Worm (Caenorhabditis elegans): ENCODE results near the gene T08D10.4.

T08D10.4 gene

DNA sequence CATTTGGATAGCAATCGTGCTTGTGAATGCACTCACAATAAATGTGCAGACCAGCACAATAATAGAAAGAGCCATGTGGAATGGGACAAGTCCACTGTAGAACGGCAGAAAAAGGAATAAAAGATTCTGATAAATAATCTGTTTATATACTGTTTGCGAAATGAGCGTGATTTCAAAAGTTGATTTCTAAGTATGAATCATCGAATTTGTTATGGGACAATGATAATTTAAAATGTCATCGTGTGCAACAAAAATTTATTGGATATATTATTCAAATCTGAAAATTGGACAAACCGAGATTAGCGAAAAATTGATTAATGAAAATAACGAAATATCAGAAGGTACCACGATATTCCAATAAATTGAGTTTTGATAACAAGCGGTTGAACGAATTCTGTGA is 14.3 kb downstream of the T08D10.4 start, which contains the start of gene F55G7.5:
TSS of gene F55G7.5 (minus strand) at position 101 of the 400 bp plus-strand sequence.
- TF ChIP-seq nhr-11 (tag; optimal IDR thresholded peaks at IDR 0.05) (no peak), pros-1 (tag; optimal IDR thresholded peaks at IDR 0.05) (no peak), K09A11.1 (tag; optimal IDR thresholded peaks at IDR 0.05; ENCODE audit: insufficient read depth) (no peak), ref-2 (tag; optimal IDR thresholded peaks at IDR 0.05) (no peak), ama-1 (optimal IDR thresholded peaks at IDR 0.05) (no peak), pqm-1 (tag; optimal IDR thresholded peaks at IDR 0.05) (no peak), hlh-13 (GFP tag; optimal IDR thresholded peaks at IDR 0.05) (no peak), K02D7.2 (tag; optimal IDR thresholded peaks at IDR 0.05) (no peak), che-1 (tag; optimal IDR thresholded peaks at IDR 0.05) (no peak), sox-4 (tag; optimal IDR thresholded peaks at IDR 0.05) (no peak), ceh-22 (tag; optimal IDR thresholded peaks at IDR 0.05) (no peak), pax-1 (tag; optimal IDR thresholded peaks at IDR 0.05) (no peak), rnt-1 (tag; optimal IDR thresholded peaks at IDR 0.05) (no peak)

- TF ChIP-seq pax-1 (tag; optimal IDR thresholded peaks at IDR 0.05) (peak; percentile 92), ceh-19 (GFP tag; optimal IDR thresholded peaks at IDR 0.05) (peak; percentile 53), ceh-24 (tag; optimal IDR thresholded peaks at IDR 0.05) (no peak), C38D4.7 (GFP tag; optimal IDR thresholded peaks at IDR 0.05) (no peak), gmeb-2 (tag; optimal IDR thresholded peaks at IDR 0.05) (peak; percentile 66), ahr-1 (tag; optimal IDR thresholded peaks at IDR 0.05) (no peak), ttx-3 (tag; optimal IDR thresholded peaks at IDR 0.05) (peak; percentile 53), ztf-16 (tag; optimal IDR thresholded peaks at IDR 0.05) (peak; percentile 68), ets-4 (tag; optimal IDR thresholded peaks at IDR 0.05) (peak; percentile 18), hlh-30 (tag; optimal IDR thresholded peaks at IDR 0.05; ENCODE audit: insufficient read depth) (peak; percentile 73), pha-2 (tag; optimal IDR thresholded peaks at IDR 0.05) (no peak), mec-3 (tag; optimal IDR thresholded peaks at IDR 0.05; ENCODE audit: borderline replicate concordance) (no peak), pha-4 (tag; optimal IDR thresholded peaks at IDR 0.05) (no peak), ceh-2 (tag; optimal IDR thresholded peaks at IDR 0.05) (peak; percentile 74), hlh-8 (tag; optimal IDR thresholded peaks at IDR 0.05) (peak; percentile 45), unc-55 (GFP tag; optimal IDR thresholded peaks at IDR 0.05) (no peak), ceh-18 (tag; optimal IDR thresholded peaks at IDR 0.05) (peak; percentile 96), syd-9 (tag; optimal IDR thresholded peaks at IDR 0.05) (peak; percentile 87), npax-4 (tag; optimal IDR thresholded peaks at IDR 0.05) (no peak), fkh-6 (tag; optimal IDR thresholded peaks at IDR 0.05) (peak; percentile 57), K09A11.1 (tag; optimal IDR thresholded peaks at IDR 0.05; ENCODE audit: insufficient read depth) (peak; percentile 87), sox-2 (GFP tag; IDR thresholded peaks at IDR 0.05) (peak; percentile 46), Y22D7AL.16 (tag; optimal IDR thresholded peaks at IDR 0.05) (no peak), ceh-34 (tag; optimal IDR thresholded peaks at IDR 0.05) (peak; percentile 86), tbx-2 (tag; optimal IDR thresholded peaks at IDR 0.05) (peak; percentile 89), sox-4 (tag; optimal IDR thresholded peaks at IDR 0.05) (peak; percentile 61), nfya-1 (tag; optimal IDR thresholded peaks at IDR 0.05) (no peak), fax-1 (tag; optimal IDR thresholded peaks at IDR 0.05) (no peak), rnt-1 (tag; optimal IDR thresholded peaks at IDR 0.05) (peak; percentile 94), elt-4 (tag; optimal IDR thresholded peaks at IDR 0.05) (no peak), ceh-6 (GFP tag; optimal IDR thresholded peaks at IDR 0.05) (peak; percentile 66), unc-86 (tag; optimal IDR thresholded peaks at IDR 0.05) (peak; percentile 85), K02D7.2 (tag; optimal IDR thresholded peaks at IDR 0.05) (no peak), ref-2 (tag; optimal IDR thresholded peaks at IDR 0.05) (peak; percentile 81), ama-1 (optimal IDR thresholded peaks at IDR 0.05) (no peak), C08G9.2 (tag; optimal IDR thresholded peaks at IDR 0.05) (peak; percentile 65), dve-1 (tag; optimal IDR thresholded peaks at IDR 0.05) (peak; percentile 98), elt-2 (tag; optimal IDR thresholded peaks at IDR 0.05) (peak; percentile 79), hlh-13 (GFP tag; optimal IDR thresholded peaks at IDR 0.05) (no peak), odd-2 (tag; optimal IDR thresholded peaks at IDR 0.05) (no peak), unc-42 (tag; optimal IDR thresholded peaks at IDR 0.05) (peak; percentile 90), pros-1 (tag; optimal IDR thresholded peaks at IDR 0.05) (peak; percentile 97), ceh-9 (tag; optimal IDR thresholded peaks at IDR 0.05) (no peak), pag-3 (tag; optimal IDR thresholded peaks at IDR 0.05; ENCODE audit: borderline replicate concordance) (no peak), ceh-31 (tag; optimal IDR thresholded peaks at IDR 0.05) (peak; percentile 92)
These were observed 15.7 kb downstream of the T08D10.4 start for ce11 chrX:11937343-11937935.

Data from whole organism, late embryonic.